Fruit fly (Drosophila melanogaster) S2 (cell line): ENCODE results near the gene RpS25.

ENCODE experiments used
- CG8478 ChIP-seq: fragments of >200 bp; optimal IDR thresholded peaks from 2 replicates; lab custom pipeline; 2018
- CTCF ChIP-seq, 2 experiments: fragments of >200 bp; optimal IDR thresholded peaks; 2 replicates each; lab custom pipeline; 2018

The RpS25 gene

dm6 chr3R:11200885-11201421 lies 15.1 kb downstream of the RpS25 start:
- no peak for TF ChIP-seq CG8478 (lab: Kevin White, UChicago)
- TF ChIP-seq CTCF (optimal IDR thresholded peaks at IDR 0.05; lab: Kevin White, UChicago), result no peak

dm6 chr3R:11200042-11200884 lies 15.8 kb downstream of the RpS25 start:
- TF ChIP-seq CTCF (optimal IDR thresholded peaks at IDR 0.05; lab: Kevin White, UChicago), result no peak
- no peak for TF ChIP-seq CG8478 (lab: Kevin White, UChicago)

dm6 chr3R:11199227-11199835 lies 16.8 kb downstream of the RpS25 start:
- TF ChIP-seq CG8478 (lab: Kevin White, UChicago), result no peak
- TF ChIP-seq CTCF (optimal IDR thresholded peaks at IDR 0.05; lab: Kevin White, UChicago), result no peak

- TF ChIP-seq CG8478 (lab: Kevin White, UChicago), result no peak
- no peak for TF ChIP-seq CTCF (optimal IDR thresholded peaks at IDR 0.05; lab: Kevin White, UChicago)
Observed at dm6 chr3R:11198062-11198472, 18.0 kb downstream of the RpS25 start.

- no peak for TF ChIP-seq CG8478 (lab: Kevin White, UChicago)
- no peak for TF ChIP-seq CTCF (optimal IDR thresholded peaks at IDR 0.05; lab: Kevin White, UChicago)
Observed at dm6 chr3R:11197389-11197716, 18.7 kb downstream of the RpS25 start, which contains the start of gene cu. Gene cu (plus strand): TSS chr3R:11197592.

dm6 chr3R:11196648-11197388 lies 19.3 kb downstream of the RpS25 start:
- TF ChIP-seq CG8478 (lab: Kevin White, UChicago) (no peak), CTCF (optimal IDR thresholded peaks at IDR 0.05; lab: Kevin White, UChicago) (no peak)

- TF ChIP-seq CG8478 (lab: Kevin White, UChicago), result no peak
- TF ChIP-seq CTCF (optimal IDR thresholded peaks at IDR 0.05; lab: Kevin White, UChicago), result no peak
Observed at dm6 chr3R:11195792-11196191, 20.3 kb downstream of the RpS25 start, which contains the start of gene CG18577. Gene CG18577 (plus strand): TSS chr3R:11196092.

dm6 chr3R:11178300-11178699 lies 37.8 kb downstream of the RpS25 start:
- TF ChIP-seq CG8478 (lab: Kevin White, UChicago) (no peak), CTCF (optimal IDR thresholded peaks at IDR 0.05; lab: Kevin White, UChicago) (no peak)

- TF ChIP-seq CG8478 (lab: Kevin White, UChicago) (no peak), CTCF (optimal IDR thresholded peaks at IDR 0.05; lab: Kevin White, UChicago) (no peak)
Observed at dm6 chr3R:11177579-11177978, 38.5 kb downstream of the RpS25 start.

- no peak for TF ChIP-seq CG8478 (lab: Kevin White, UChicago)
- no peak for TF ChIP-seq CTCF (optimal IDR thresholded peaks at IDR 0.05; lab: Kevin White, UChicago)
Observed at dm6 chr3R:11175777-11176176, 40.3 kb downstream of the RpS25 start.

dm6 chr3R:11175308-11175707 lies 40.8 kb downstream of the RpS25 start, which contains the start of the genes Ugt304A1 and Ugt303A1:
Gene Ugt304A1 (minus strand): TSS chr3R:11175408.
Gene Ugt303A1 (plus strand): TSS chr3R:11175529.
- TF ChIP-seq CTCF (optimal IDR thresholded peaks at IDR 0.05; lab: Kevin White, UChicago), result no peak
- TF ChIP-seq CG8478 (lab: Kevin White, UChicago), result no peak

- TF ChIP-seq CTCF (optimal IDR thresholded peaks at IDR 0.05; lab: Kevin White, UChicago) (no peak), CG8478 (lab: Kevin White, UChicago) (no peak)
Observed at dm6 chr3R:11173169-11173506, 42.9 kb downstream of the RpS25 start.

dm6 chr3R:11172460-11173168 lies 43.5 kb downstream of the RpS25 start, which contains the start of gene Ugt35A1:
Gene Ugt35A1 (minus strand): TSS chr3R:11172664.
- TF ChIP-seq CG8478 (lab: Kevin White, UChicago) (no peak), CTCF (optimal IDR thresholded peaks at IDR 0.05; lab: Kevin White, UChicago) (no peak)

dm6 chr3R:11170146-11170545 lies 45.9 kb downstream of the RpS25 start, which contains the start of gene Ugt35B1:
Gene Ugt35B1 (minus strand): TSS chr3R:11170246.
- TF ChIP-seq CTCF (optimal IDR thresholded peaks at IDR 0.05; lab: Kevin White, UChicago) (no peak), CG8478 (lab: Kevin White, UChicago) (no peak)
